Worm (Caenorhabditis elegans) whole organism, mixed stage, embryonic: ENCODE measurements around the gene M03F8.5.

Source experiments
- M03D4.4 ChIP-seq: sonication (generic microtip); optimal IDR thresholded peaks from 2 replicates; lab custom pipeline; 2017; ENCODE audit warnings: mild to moderate bottlenecking, missing genetic modification characterization, missing compliant biosample characterization
- bed-3 ChIP-seq: fragments of 200-800 bp; sonication (Bioruptor generic); optimal IDR thresholded peaks from 3 replicates; lab custom pipeline; 2018; ENCODE audit warnings: mild to moderate bottlenecking, missing genetic modification characterization, moderate library complexity, missing compliant biosample characterization
- blmp-1 ChIP-seq: fragments of 150-350 bp; optimal IDR thresholded peaks from 2 replicates; lab custom pipeline; 2014; ENCODE audit warnings: missing biosample characterization, missing genetic modification characterization
- ceh-39 ChIP-seq: fragments of 150-350 bp; optimal IDR thresholded peaks from 2 replicates; lab custom pipeline; 2014; ENCODE audit warnings: missing biosample characterization, missing genetic modification characterization
- cnd-1 ChIP-seq: fragments of 200-800 bp; sonication (Bioruptor generic); optimal IDR thresholded peaks from 2 replicates; lab custom pipeline; 2018; ENCODE audit warnings: mild to moderate bottlenecking, missing genetic modification characterization, missing compliant biosample characterization
- drap-1 ChIP-seq: fragments of 200-800 bp; sonication (Bioruptor generic); optimal IDR thresholded peaks from 3 replicates; lab custom pipeline; 2018; ENCODE audit warnings: mild to moderate bottlenecking, missing genetic modification characterization, missing compliant biosample characterization
- elt-3 ChIP-seq: fragments of 150-350 bp; optimal IDR thresholded peaks from 2 replicates; lab custom pipeline; 2014; ENCODE audit warnings: missing biosample characterization, missing genetic modification characterization
- flh-1 ChIP-seq: fragments of 200-800 bp; sonication (Bioruptor generic); optimal IDR thresholded peaks from 2 replicates; lab custom pipeline; 2018; ENCODE audit warnings: mild to moderate bottlenecking, missing genetic modification characterization, moderate library complexity, missing compliant biosample characterization
- ham-2 ChIP-seq: fragments of 200-800 bp; sonication (Bioruptor generic); optimal IDR thresholded peaks from 2 replicates; lab custom pipeline; 2018; ENCODE audit warnings: mild to moderate bottlenecking, missing genetic modification characterization, missing compliant biosample characterization
- hlh-1 ChIP-seq: fragments of 150-350 bp; optimal IDR thresholded peaks from 2 replicates; lab custom pipeline; 2014; ENCODE audit warnings: missing biosample characterization, missing genetic modification reagents, missing genetic modification characterization
- lin-32 ChIP-seq: fragments of 200-800 bp; sonication (Bioruptor generic); optimal IDR thresholded peaks from 2 replicates; lab custom pipeline; 2018; ENCODE audit warnings: mild to moderate bottlenecking, missing genetic modification characterization, missing compliant biosample characterization
- lsy-2 ChIP-seq: fragments of 150-350 bp; optimal IDR thresholded peaks from 2 replicates; lab custom pipeline; 2014; ENCODE audit warnings: missing biosample characterization, missing genetic modification characterization
- mab-5 ChIP-seq: fragments of 150-350 bp; optimal IDR thresholded peaks from 2 replicates; lab custom pipeline; 2014; ENCODE audit warnings: missing biosample characterization, missing genetic modification characterization
- mep-1 ChIP-seq: fragments of 150-350 bp; optimal IDR thresholded peaks from 2 replicates; lab custom pipeline; 2017; ENCODE audit warnings: missing biosample characterization, missing genetic modification reagents, missing genetic modification characterization, inconsistent platforms
- mls-2 ChIP-seq: sonication (generic microtip); optimal IDR thresholded peaks from 2 replicates; lab custom pipeline; 2016; ENCODE audit warnings: mild to moderate bottlenecking, missing genetic modification characterization, moderate library complexity, missing compliant biosample characterization
- nhr-12 ChIP-seq: fragments of 150-350 bp; optimal IDR thresholded peaks from 2 replicates; lab custom pipeline; 2014; ENCODE audit warnings: missing biosample characterization, missing genetic modification characterization
- nhr-2 ChIP-seq: fragments of 150-350 bp; optimal IDR thresholded peaks from 2 replicates; lab custom pipeline; 2014; ENCODE audit warnings: missing biosample characterization, missing genetic modification characterization
- nhr-237 ChIP-seq: fragments of 150-350 bp; optimal IDR thresholded peaks from 2 replicates; lab custom pipeline; 2014; ENCODE audit warnings: missing biosample characterization, missing genetic modification characterization
- nhr-76 ChIP-seq: sonication (generic microtip); optimal IDR thresholded peaks from 2 replicates; lab custom pipeline; 2017; ENCODE audit warnings: missing biosample characterization, missing genetic modification characterization
- pha-4 ChIP-seq: fragments of 150-350 bp; optimal IDR thresholded peaks from 2 replicates; lab custom pipeline; 2018; ENCODE audit warnings: missing biosample characterization, missing genetic modification reagents, missing genetic modification characterization
- snpc-4 ChIP-seq: fragments of 150-350 bp; optimal IDR thresholded peaks from 2 replicates; lab custom pipeline; 2014; ENCODE audit warnings: missing biosample characterization, missing genetic modification characterization
- sptf-1 ChIP-seq: sonication (generic microtip); optimal IDR thresholded peaks from 2 replicates; lab custom pipeline; 2017; ENCODE audit warnings: mild to moderate bottlenecking, missing genetic modification characterization, moderate library complexity, missing compliant biosample characterization
- tbx-8 ChIP-seq: fragments of 200-800 bp; sonication (Bioruptor generic); optimal IDR thresholded peaks from 2 replicates; lab custom pipeline; 2018; ENCODE audit warnings: mild to moderate bottlenecking, missing genetic modification characterization, moderate library complexity, missing compliant biosample characterization
- unc-120 ChIP-seq: sonication (generic microtip); optimal IDR thresholded peaks from 2 replicates; lab custom pipeline; 2017; ENCODE audit warnings: missing genetic modification characterization, missing compliant biosample characterization; ENCODE audit not compliant: poor library complexity, severe bottlenecking
- unc-39 ChIP-seq: fragments of 150-350 bp; optimal IDR thresholded peaks from 2 replicates; lab custom pipeline; 2014; ENCODE audit warnings: missing biosample characterization, missing genetic modification characterization
- unc-62 ChIP-seq: fragments of 150-350 bp; optimal IDR thresholded peaks from 2 replicates; lab custom pipeline; 2014; ENCODE audit warnings: missing biosample characterization, missing genetic modification reagents, missing genetic modification characterization
- zip-8 ChIP-seq: fragments of 150-350 bp; optimal IDR thresholded peaks from 2 replicates; lab custom pipeline; 2014; ENCODE audit warnings: missing biosample characterization, missing genetic modification characterization
- ztf-11 ChIP-seq: fragments of 150-350 bp; optimal IDR thresholded peaks from 2 replicates; lab custom pipeline; 2014; ENCODE audit warnings: missing biosample characterization, missing genetic modification characterization

Gene M03F8.5

ce11 chrV:5936691-5937090 lies at the start of gene M03F8.5, which contains the start of gene M03F8.7:
TSS of gene M03F8.5 (minus strand) at chrV:5936791.
TSS of gene M03F8.7 (plus strand) at chrV:5936939.
- TF ChIP-seq ceh-39 (tag; lab: Kevin White, UChicago), result no peak
- no peak for TF ChIP-seq cnd-1 (tag; lab: Kevin White, UChicago)
- no peak for TF ChIP-seq mep-1
- TF ChIP-seq bed-3 (GFP tag; lab: Kevin White, UChicago), result no peak

ce11 chrV:5984244-5984643 lies 47.7 kb upstream of the M03F8.5 start:
- TF ChIP-seq elt-3, result no peak
- TF ChIP-seq, all 35 proteins: peak for 0

ce11 chrV:5983380-5983779 lies 46.8 kb upstream of the M03F8.5 start, which contains the start of gene dhs-16:
TSS of gene dhs-16 (plus strand) at chrV:5983745.
- TF ChIP-seq mab-5 (no peak), mls-2 (tag; lab: Kevin White, UChicago) (no peak)

- TF ChIP-seq M03D4.4 (tag; lab: Kevin White, UChicago) (no peak), pha-4 (tag; lab: Kevin White, UChicago) (no peak), ceh-39 (tag; lab: Kevin White, UChicago) (no peak), unc-62 (GFP tag; lab: Kevin White, UChicago) (no peak), nhr-237 (tag; lab: Kevin White, UChicago) (no peak), flh-1 (no peak), tbx-8 (GFP tag; lab: Kevin White, UChicago) (no peak), nhr-12 (tag; lab: Kevin White, UChicago) (no peak), sptf-1 (tag; lab: Kevin White, UChicago) (no peak), lsy-2 (no peak)
Observed at ce11 chrV:5982722-5983121, 46.1 kb upstream of the M03F8.5 start.

- no peak for TF ChIP-seq mab-5
- no peak for TF ChIP-seq nhr-2 (tag; lab: Kevin White, UChicago)
- TF ChIP-seq nhr-12 (tag; lab: Kevin White, UChicago), result no peak
- TF ChIP-seq nhr-237 (tag; lab: Kevin White, UChicago), result no peak
- no peak for TF ChIP-seq unc-120
- TF ChIP-seq unc-62 (GFP tag; lab: Kevin White, UChicago), result no peak
- TF ChIP-seq ceh-39 (tag; lab: Kevin White, UChicago), result no peak
- TF ChIP-seq bed-3 (GFP tag; lab: Kevin White, UChicago), result no peak
- no peak for TF ChIP-seq M03D4.4 (tag; lab: Kevin White, UChicago)
- TF ChIP-seq ham-2, result no peak
- TF ChIP-seq zip-8 (tag; lab: Kevin White, UChicago), result no peak
- TF ChIP-seq lin-32 (GFP tag; lab: Kevin White, UChicago), result no peak
- TF ChIP-seq nhr-76, result no peak
- no peak for TF ChIP-seq drap-1 (GFP tag; lab: Kevin White, UChicago)
Observed at ce11 chrV:5975724-5976123, 39.1 kb upstream of the M03F8.5 start, which contains the start of gene acy-2. TSS of gene acy-2 (plus strand) at chrV:5976024.

ce11 chrV:5973713-5974112 lies 37.1 kb upstream of the M03F8.5 start:
- TF ChIP-seq ceh-39 (tag; lab: Kevin White, UChicago) (no peak), flh-1 (no peak), lin-32 (GFP tag; lab: Kevin White, UChicago) (no peak), unc-39 (tag; lab: Kevin White, UChicago) (no peak), snpc-4 (tag; lab: Kevin White, UChicago) (no peak), tbx-8 (GFP tag; lab: Kevin White, UChicago) (no peak), unc-120 (no peak), pha-4 (tag; lab: Kevin White, UChicago) (no peak), blmp-1 (no peak), ham-2 (no peak), ztf-11 (tag; lab: Kevin White, UChicago) (no peak), nhr-76 (no peak), nhr-2 (tag; lab: Kevin White, UChicago) (no peak), M03D4.4 (tag; lab: Kevin White, UChicago) (no peak)
- TF ChIP-seq, all 35 proteins: peak for 0

ce11 chrV:5972582-5972981 lies 36.0 kb upstream of the M03F8.5 start:
- TF ChIP-seq pha-4 (tag; lab: Kevin White, UChicago) (no peak), tbx-8 (GFP tag; lab: Kevin White, UChicago) (no peak), mab-5 (no peak), unc-62 (GFP tag; lab: Kevin White, UChicago) (no peak), elt-3 (no peak), hlh-1 (tag; lab: Kevin White, UChicago) (no peak)
